Worm (Caenorhabditis elegans) whole organism, L3 larva: ENCODE data around the gene srv-34.

Source experiments
- R02D3.7 ChIP-seq: fragments of 150-350 bp; optimal IDR thresholded peaks from 2 replicates; lab custom pipeline; 2014; ENCODE audit warnings: missing biosample characterization, missing genetic modification characterization
- ZK546.5 ChIP-seq: sonication (generic microtip); optimal IDR thresholded peaks from 2 replicates; lab custom pipeline; 2017; ENCODE audit warnings: missing biosample characterization, missing genetic modification characterization
- aly-2 ChIP-seq: fragments of 150-350 bp; optimal IDR thresholded peaks from 2 replicates; lab custom pipeline; 2014; ENCODE audit warnings: missing biosample characterization, missing genetic modification characterization
- ama-1 ChIP-seq: fragments of 150-350 bp; optimal IDR thresholded peaks from 2 replicates; lab custom pipeline; 2018
- ceh-16 ChIP-seq: sonication (generic microtip); optimal IDR thresholded peaks from 2 replicates; lab custom pipeline; 2017; ENCODE audit warnings: missing biosample characterization, missing genetic modification characterization
- ceh-28 ChIP-seq: fragments of 150-350 bp; optimal IDR thresholded peaks from 2 replicates; lab custom pipeline; 2014; ENCODE audit warnings: missing biosample characterization, missing genetic modification reagents, missing genetic modification characterization
- ceh-82 ChIP-seq: fragments of 150-350 bp; optimal IDR thresholded peaks from 2 replicates; lab custom pipeline; 2014; ENCODE audit warnings: missing biosample characterization, missing genetic modification characterization
- ceh-9 ChIP-seq: sonication (generic microtip); optimal IDR thresholded peaks from 2 replicates; lab custom pipeline; 2018; ENCODE audit warnings: missing biosample characterization, missing genetic modification characterization
- daf-12 ChIP-seq: fragments of 150-350 bp; optimal IDR thresholded peaks from 2 replicates; lab custom pipeline; 2014; ENCODE audit warnings: missing biosample characterization, missing genetic modification reagents, missing genetic modification characterization
- egl-27 ChIP-seq: sonication (generic microtip); optimal IDR thresholded peaks from 4 replicates; lab custom pipeline; 2017; ENCODE audit warnings: missing biosample characterization, missing genetic modification reagents, missing genetic modification characterization
- egl-5 ChIP-seq: fragments of 150-350 bp; optimal IDR thresholded peaks from 2 replicates; lab custom pipeline; 2017; ENCODE audit warnings: missing biosample characterization, missing genetic modification reagents, missing genetic modification characterization, inconsistent platforms
- elt-1 ChIP-seq: fragments of 150-350 bp; optimal IDR thresholded peaks from 2 replicates; lab custom pipeline; 2014; ENCODE audit warnings: missing biosample characterization, missing genetic modification characterization
- elt-2 ChIP-seq: sonication (generic microtip); optimal IDR thresholded peaks from 2 replicates; lab custom pipeline; 2016; ENCODE audit warnings: missing genetic modification reagents, mild to moderate bottlenecking, missing genetic modification characterization, missing compliant biosample characterization
- elt-3 ChIP-seq, 3 experiments: fragments of 150-350 bp in 1 of 3; sonication (generic microtip) in 2 of 3; optimal IDR thresholded peaks; 2 replicates in 2 of 3; 4 replicates in 1 of 3; lab custom pipeline; 2014 to 2017; ENCODE audit warnings: missing biosample characterization in 3 of 3, missing genetic modification characterization in 3 of 3
- eor-1 ChIP-seq, 2 experiments: fragments of 150-350 bp; optimal IDR thresholded peaks; 2 replicates each; lab custom pipeline; 2014 to 2018; ENCODE audit warnings: missing biosample characterization in 2 of 2, missing genetic modification characterization in 2 of 2
- fkh-10 ChIP-seq: sonication (generic microtip); optimal IDR thresholded peaks from 2 replicates; lab custom pipeline; 2017; ENCODE audit warnings: missing biosample characterization, missing genetic modification reagents, missing genetic modification characterization
- fkh-2 ChIP-seq: fragments of 150-350 bp; optimal IDR thresholded peaks from 2 replicates; lab custom pipeline; 2014; ENCODE audit warnings: missing biosample characterization, missing genetic modification reagents, missing genetic modification characterization
- fos-1 ChIP-seq: fragments of 150-350 bp; optimal IDR thresholded peaks from 2 replicates; lab custom pipeline; 2014; ENCODE audit warnings: missing biosample characterization, missing genetic modification characterization
- hmg-11 ChIP-seq: sonication (generic microtip); optimal IDR thresholded peaks from 2 replicates; lab custom pipeline; 2016; ENCODE audit warnings: missing genetic modification characterization, missing compliant biosample characterization
- jun-1 ChIP-seq: fragments of 150-350 bp; optimal IDR thresholded peaks from 2 replicates; lab custom pipeline; 2014; ENCODE audit warnings: missing biosample characterization, missing genetic modification reagents, missing genetic modification characterization
- lin-15B ChIP-seq: fragments of 150-350 bp; optimal IDR thresholded peaks from 2 replicates; lab custom pipeline; 2014; ENCODE audit warnings: missing biosample characterization, missing genetic modification characterization
- lin-39 ChIP-seq: fragments of 150-350 bp; optimal IDR thresholded peaks from 2 replicates; lab custom pipeline; 2018; ENCODE audit warnings: missing biosample characterization, missing genetic modification reagents, missing genetic modification characterization
- lsy-12 ChIP-seq: sonication (generic microtip); optimal IDR thresholded peaks from 2 replicates; lab custom pipeline; 2016; ENCODE audit warnings: mild to moderate bottlenecking, missing genetic modification characterization, missing compliant biosample characterization
- mdl-1 ChIP-seq: fragments of 150-350 bp; optimal IDR thresholded peaks from 2 replicates; lab custom pipeline; 2014; ENCODE audit warnings: missing biosample characterization, missing genetic modification characterization
- nfya-1 ChIP-seq: sonication (generic microtip); optimal IDR thresholded peaks from 2 replicates; lab custom pipeline; 2017; ENCODE audit warnings: missing genetic modification characterization, mild to moderate bottlenecking, missing compliant biosample characterization, antibody characterized with exemption, moderate library complexity; ENCODE audit not compliant: insufficient read depth
- nhr-11 ChIP-seq: fragments of 150-350 bp; optimal IDR thresholded peaks from 2 replicates; lab custom pipeline; 2014; ENCODE audit warnings: missing biosample characterization, missing genetic modification characterization
- nhr-12 ChIP-seq: fragments of 150-350 bp; optimal IDR thresholded peaks from 2 replicates; lab custom pipeline; 2014; ENCODE audit warnings: missing biosample characterization, missing genetic modification characterization
- nhr-23 ChIP-seq: fragments of 150-350 bp; optimal IDR thresholded peaks from 2 replicates; lab custom pipeline; 2014; ENCODE audit warnings: missing biosample characterization, missing genetic modification reagents, missing genetic modification characterization
- nhr-237 ChIP-seq: fragments of 150-350 bp; optimal IDR thresholded peaks from 2 replicates; lab custom pipeline; 2014; ENCODE audit warnings: missing biosample characterization, missing genetic modification characterization
- nhr-25 ChIP-seq: sonication (generic microtip); optimal IDR thresholded peaks from 2 replicates; lab custom pipeline; 2017; ENCODE audit warnings: missing biosample characterization, missing genetic modification characterization
- nhr-28 ChIP-seq: fragments of 150-350 bp; optimal IDR thresholded peaks from 2 replicates; lab custom pipeline; 2014; ENCODE audit warnings: missing biosample characterization, missing genetic modification characterization
- nhr-43 ChIP-seq: sonication (generic microtip); optimal IDR thresholded peaks from 2 replicates; lab custom pipeline; 2016; ENCODE audit warnings: mild to moderate bottlenecking, missing genetic modification characterization, missing compliant biosample characterization; ENCODE audit not compliant: poor library complexity, severe bottlenecking
- nhr-67 ChIP-seq: fragments of 150-350 bp; optimal IDR thresholded peaks from 2 replicates; lab custom pipeline; 2014; ENCODE audit warnings: missing biosample characterization, missing genetic modification characterization
- nhr-77 ChIP-seq: fragments of 150-350 bp; optimal IDR thresholded peaks from 2 replicates; lab custom pipeline; 2014; ENCODE audit warnings: missing biosample characterization, missing genetic modification characterization
- pha-4 ChIP-seq: fragments of 150-350 bp; optimal IDR thresholded peaks from 2 replicates; lab custom pipeline; 2014; ENCODE audit warnings: missing biosample characterization, missing genetic modification reagents, missing genetic modification characterization
- pqm-1 ChIP-seq: fragments of 150-350 bp; optimal IDR thresholded peaks from 2 replicates; lab custom pipeline; 2017; ENCODE audit warnings: missing biosample characterization, missing genetic modification characterization, inconsistent platforms
- skn-1 ChIP-seq: fragments of 150-350 bp; optimal IDR thresholded peaks from 2 replicates; lab custom pipeline; 2014; ENCODE audit warnings: missing biosample characterization, missing genetic modification characterization
- snpc-4 ChIP-seq: fragments of 150-350 bp; optimal IDR thresholded peaks from 2 replicates; lab custom pipeline; 2014; ENCODE audit warnings: missing biosample characterization, missing genetic modification characterization
- tbx-2 ChIP-seq: sonication (generic microtip); optimal IDR thresholded peaks from 2 replicates; lab custom pipeline; 2016; ENCODE audit warnings: mild to moderate bottlenecking, missing genetic modification characterization, missing compliant biosample characterization
- unc-39 ChIP-seq: sonication (generic microtip); optimal IDR thresholded peaks from 4 replicates; lab custom pipeline; 2017; ENCODE audit warnings: missing biosample characterization, missing genetic modification characterization
- unc-62 ChIP-seq: fragments of 150-350 bp; sonication (generic microtip); optimal IDR thresholded peaks from 4 replicates; lab custom pipeline; 2014; ENCODE audit warnings: missing biosample characterization, missing genetic modification reagents, missing genetic modification characterization
- zag-1 ChIP-seq: fragments of 150-350 bp; optimal IDR thresholded peaks from 2 replicates; lab custom pipeline; 2014; ENCODE audit warnings: missing biosample characterization, missing genetic modification characterization
- ztf-11 ChIP-seq: fragments of 150-350 bp; optimal IDR thresholded peaks from 2 replicates; lab custom pipeline; 2014; ENCODE audit warnings: missing biosample characterization, missing genetic modification characterization
- ztf-4 ChIP-seq: fragments of 150-350 bp; optimal IDR thresholded peaks from 2 replicates; lab custom pipeline; 2014; ENCODE audit warnings: missing biosample characterization, missing genetic modification characterization

The srv-34 gene

DNA sequence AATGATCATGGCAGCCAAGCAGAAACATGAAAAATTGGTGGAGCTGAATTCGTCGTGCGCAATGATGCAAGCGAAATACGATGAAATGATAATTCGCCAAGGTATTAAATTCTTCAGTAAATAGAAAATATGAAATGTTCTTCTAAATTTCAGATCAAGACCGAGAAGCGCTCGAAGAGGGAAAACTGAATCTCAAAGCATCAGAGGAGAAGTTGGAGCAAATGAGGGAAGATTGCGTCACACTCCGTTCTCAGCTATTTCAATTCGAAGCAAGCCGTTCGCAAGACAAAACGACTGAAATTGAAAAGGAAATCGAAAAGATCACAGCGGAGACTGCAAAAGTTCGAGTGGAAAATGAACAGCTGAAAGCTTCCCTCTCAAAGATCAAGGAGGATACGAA is 31.8 kb upstream of the srv-34 start:
- TF ChIP-seq ceh-82 (tag; lab: Kevin White, UChicago): no peak
- no peak for TF ChIP-seq jun-1 (tag; lab: Kevin White, UChicago)
- TF ChIP-seq egl-5 (tag; lab: Kevin White, UChicago): no peak
- TF ChIP-seq tbx-2 (tag; lab: Kevin White, UChicago): no peak
- TF ChIP-seq nhr-23 (tag; lab: Kevin White, UChicago): no peak
- TF ChIP-seq ama-1 (lab: Kevin White, UChicago): no peak
- TF ChIP-seq ZK546.5: no peak
- no peak for TF ChIP-seq elt-2 (tag; lab: Kevin White, UChicago)
- no peak for TF ChIP-seq nhr-12
- TF ChIP-seq ztf-11: no peak
- TF ChIP-seq skn-1 (tag; lab: Kevin White, UChicago): no peak
- TF ChIP-seq pqm-1 (tag; lab: Kevin White, UChicago): no peak
- no peak for TF ChIP-seq ceh-16 (tag; lab: Kevin White, UChicago)
- TF ChIP-seq nhr-67 (tag; lab: Kevin White, UChicago): no peak
- TF ChIP-seq nhr-25 (tag; lab: Kevin White, UChicago): no peak
- no peak for TF ChIP-seq lsy-12 (tag; lab: Kevin White, UChicago)
- no peak for TF ChIP-seq nhr-43 (tag; lab: Kevin White, UChicago)
- no peak for TF ChIP-seq nhr-77 (tag; lab: Kevin White, UChicago)
- TF ChIP-seq elt-1 (tag; lab: Kevin White, UChicago): no peak
- TF ChIP-seq nhr-28: no peak

- TF ChIP-seq ceh-16 (tag; lab: Kevin White, UChicago): no peak
- TF ChIP-seq fos-1 (tag; lab: Kevin White, UChicago): no peak
- no peak for TF ChIP-seq hmg-11 (tag; lab: Kevin White, UChicago)
- TF ChIP-seq nfya-1 (tag; lab: Kevin White, UChicago): no peak
- no peak for TF ChIP-seq ama-1 (lab: Kevin White, UChicago)
- TF ChIP-seq nhr-11 (tag; lab: Kevin White, UChicago): no peak
- TF ChIP-seq elt-1 (tag; lab: Kevin White, UChicago): no peak
Observed at ce11 chrV:16405366-16405765, 30.8 kb upstream of the srv-34 start.

ce11 chrV:16403974-16404373 is 29.4 kb upstream of the srv-34 start, which contains the start of gene syp-1:
Gene syp-1 (plus strand): TSS chrV:16404274.
- TF ChIP-seq nhr-28 (no peak), daf-12 (tag; lab: Kevin White, UChicago) (no peak), nfya-1 (tag; lab: Kevin White, UChicago) (no peak), aly-2 (tag; lab: Kevin White, UChicago) (no peak), lin-15B (tag; lab: Kevin White, UChicago) (no peak)

DNA sequence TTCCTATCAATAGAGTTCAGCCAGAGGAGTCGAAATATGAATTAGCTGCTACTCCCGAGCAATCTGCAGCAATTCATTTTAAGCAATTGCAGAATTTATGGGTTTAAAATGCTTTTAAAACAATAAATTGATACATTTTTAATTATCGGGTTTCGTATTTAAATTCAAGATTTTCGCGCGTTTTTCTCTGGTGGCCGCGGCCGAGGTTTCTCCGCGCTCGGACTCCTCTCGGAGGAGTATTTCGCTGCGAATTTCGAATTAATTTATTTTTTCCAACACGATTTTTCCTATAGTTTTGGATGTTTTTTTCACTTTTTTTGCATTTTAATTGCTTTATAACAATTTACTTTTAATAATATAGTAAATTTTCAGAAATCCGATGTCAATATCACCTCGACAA is 26.9 kb upstream of the srv-34 start, which contains the start of gene F13A7.14:
Gene F13A7.14, plus strand, starts transcription at position 373 of the 400 bp plus-strand sequence.
- peak; percentile 14 for TF ChIP-seq fkh-10 (GFP tag; lab: Kevin White, UChicago)
- peak; percentile 65 for TF ChIP-seq lin-39 (tag; lab: Kevin White, UChicago)
- TF ChIP-seq pha-4 (tag; lab: Kevin White, UChicago): peak; percentile 73
- peak; percentile 17 for TF ChIP-seq elt-1 (tag; lab: Kevin White, UChicago)
- no peak for TF ChIP-seq ztf-11
- no peak for TF ChIP-seq ztf-4 (tag; lab: Kevin White, UChicago)
- peak; percentile 59 for TF ChIP-seq R02D3.7 (tag; lab: Kevin White, UChicago)
- no peak for TF ChIP-seq jun-1 (tag; lab: Kevin White, UChicago)
- peak; percentile 88 for TF ChIP-seq snpc-4 (tag; lab: Kevin White, UChicago)
- TF ChIP-seq nhr-43 (tag; lab: Kevin White, UChicago): peak; percentile 90
- peak; percentile 81 for TF ChIP-seq nhr-23 (tag; lab: Kevin White, UChicago)
- no peak for TF ChIP-seq ama-1 (lab: Kevin White, UChicago)
- TF ChIP-seq nhr-25 (tag; lab: Kevin White, UChicago): peak; percentile 45
- no peak for TF ChIP-seq daf-12 (tag; lab: Kevin White, UChicago)
- no peak for TF ChIP-seq elt-3 (tag; optimal IDR thresholded peaks at IDR 0.05; lab: Kevin White, UChicago)
- TF ChIP-seq mdl-1 (tag; lab: Kevin White, UChicago): no peak
- TF ChIP-seq nfya-1 (tag; lab: Kevin White, UChicago): peak; percentile 83
- TF ChIP-seq pqm-1 (tag; lab: Kevin White, UChicago): peak; percentile 26
- no peak for TF ChIP-seq fos-1 (tag; lab: Kevin White, UChicago)
- TF ChIP-seq eor-1 (tag; optimal IDR thresholded peaks at IDR 0.05; lab: Kevin White, UChicago): no peak
- TF ChIP-seq hmg-11 (tag; lab: Kevin White, UChicago): peak; percentile 63
- TF ChIP-seq zag-1 (tag; lab: Kevin White, UChicago): no peak
- no peak for TF ChIP-seq egl-27
- TF ChIP-seq fkh-2: no peak
- TF ChIP-seq lsy-12 (tag; lab: Kevin White, UChicago): peak; percentile 73
- TF ChIP-seq elt-2 (tag; lab: Kevin White, UChicago): peak; percentile 41
- TF ChIP-seq ceh-82 (tag; lab: Kevin White, UChicago): no peak
- TF ChIP-seq ceh-28 (tag; lab: Kevin White, UChicago): peak; percentile 16
- no peak for TF ChIP-seq ceh-9 (tag; lab: Kevin White, UChicago)
- no peak for TF ChIP-seq unc-39
- TF ChIP-seq lin-15B (tag; lab: Kevin White, UChicago): peak; percentile 76
- TF ChIP-seq skn-1 (tag; lab: Kevin White, UChicago): peak; percentile 29
- TF ChIP-seq unc-62: no peak
- no peak for TF ChIP-seq nhr-237 (tag; lab: Kevin White, UChicago)
